Worm (Caenorhabditis elegans) whole organism, young adult: ENCODE measurements around the gene fbxa-19.

Source experiments
- F49E8.2 ChIP-seq: sonication (generic microtip); optimal IDR thresholded peaks from 3 replicates; lab custom pipeline; 2017; ENCODE audit warnings: missing genetic modification characterization, mild to moderate bottlenecking, missing compliant biosample characterization, antibody characterized with exemption, moderate library complexity; ENCODE audit not compliant: insufficient read depth
- ama-1 ChIP-seq, 3 experiments: fragments of 150-350 bp in 1 of 3; sonication (generic microtip) in 2 of 3; optimal IDR thresholded peaks; 2 replicates each; lab custom pipeline; 2014 to 2018; ENCODE audit warnings: missing biosample characterization in 2 of 3, missing genetic modification characterization in 2 of 3, missing genetic modification reagents in 2 of 3
- ccch-3 ChIP-seq: fragments of 200-800 bp; sonication (Bioruptor generic); optimal IDR thresholded peaks from 2 replicates; lab custom pipeline; 2018; ENCODE audit warnings: mild to moderate bottlenecking, missing genetic modification characterization, missing compliant biosample characterization
- ceh-79 ChIP-seq: sonication (generic microtip); optimal IDR thresholded peaks from 2 replicates; lab custom pipeline; 2017; ENCODE audit warnings: mild to moderate bottlenecking, missing genetic modification characterization, missing compliant biosample characterization
- let-607 ChIP-seq, 2 experiments: fragments of 200-800 bp in 1 of 2; sonication (Bioruptor generic) in 1 of 2; sonication (generic microtip) in 1 of 2; optimal IDR thresholded peaks; 2 replicates each; lab custom pipeline; 2016 to 2018; ENCODE audit warnings: mild to moderate bottlenecking in 2 of 2, missing compliant biosample characterization in 2 of 2, missing genetic modification characterization in 2 of 2, moderate library complexity in 2 of 2, missing genotype in 1 of 2

DNA sequence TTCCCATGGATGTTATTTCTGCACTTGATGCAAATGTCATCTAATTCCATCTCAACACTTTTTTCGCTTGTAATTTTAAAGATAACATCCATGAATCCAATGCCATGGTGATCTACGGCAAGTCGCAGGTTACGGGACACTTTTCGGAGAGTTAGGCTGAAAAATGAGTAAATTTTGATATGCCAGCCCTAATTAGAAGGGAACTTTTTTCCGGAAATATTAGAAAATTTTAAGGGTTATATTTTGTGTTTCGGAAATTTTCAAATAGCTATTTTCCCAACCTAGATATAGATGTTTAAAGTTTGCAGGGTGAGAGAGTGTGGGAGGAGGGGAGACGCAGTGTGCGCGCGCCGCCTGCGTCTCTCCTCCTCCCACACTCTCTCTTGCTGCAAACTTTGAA is 7.9 kb upstream of the fbxa-19 start:
- TF ChIP-seq let-607 (tag; optimal IDR thresholded peaks at IDR 0.05; lab: Kevin White, UChicago), result no peak
- no peak for TF ChIP-seq ccch-3 (GFP tag; lab: Kevin White, UChicago)
- no peak for TF ChIP-seq F49E8.2 (tag; lab: Kevin White, UChicago)
- no peak for TF ChIP-seq ceh-79 (tag; lab: Kevin White, UChicago)
- TF ChIP-seq ama-1 (optimal IDR thresholded peaks at IDR 0.05; lab: Kevin White, UChicago), result no peak
- no peak for TF ChIP-seq ama-1 (GFP tag; optimal IDR thresholded peaks at IDR 0.05; lab: Kevin White, UChicago)
